Worm (Caenorhabditis elegans) whole organism, L4 larva: ENCODE measurements around the gene K06H6.1.

Experiments used
- D1046.2 ChIP-seq: fragments of 200-800 bp; sonication (Bioruptor generic); IDR thresholded peaks from 2 replicates; pipeline ENCODE4 v1.3.6; 2022; ENCODE audit warnings: missing genetic modification characterization, missing compliant biosample characterization
- F10B5.3 ChIP-seq: sonication (generic microtip); optimal IDR thresholded peaks from 2 replicates; lab custom pipeline; 2016; ENCODE audit warnings: mild to moderate bottlenecking, missing genetic modification characterization, missing compliant biosample characterization
- F26F4.8 ChIP-seq: fragments of 200-800 bp; sonication (Bioruptor generic); conservative IDR thresholded peaks from 2 replicates; pipeline ENCODE4 v1.3.6; 2022; ENCODE audit warnings: missing genetic modification characterization, missing compliant biosample characterization
- F44E2.7 ChIP-seq: fragments of 200-800 bp; sonication (Bioruptor generic); IDR thresholded peaks from 2 replicates; pipeline ENCODE4 v2.1.2; 2022; ENCODE audit warnings: missing genetic modification characterization, missing compliant biosample characterization
- ZK337.2 ChIP-seq: fragments of 200-800 bp; sonication (Bioruptor generic); IDR thresholded peaks from 2 replicates; pipeline ENCODE4 v1.3.6; 2022; ENCODE audit warnings: missing genetic modification reagents, missing genetic modification characterization, missing compliant biosample characterization
- aha-1 ChIP-seq: fragments of 150-350 bp; peaks from one replicate; lab custom pipeline; 2014; ENCODE audit warnings: missing biosample characterization, missing genetic modification characterization
- aly-2 ChIP-seq: sonication (generic microtip); optimal IDR thresholded peaks from 2 replicates; lab custom pipeline; 2018; ENCODE audit warnings: missing biosample characterization, missing genetic modification characterization
- ama-1 ChIP-seq: fragments of 150-350 bp; optimal IDR thresholded peaks from 2 replicates; lab custom pipeline; 2014; ENCODE audit warnings: inconsistent platforms, mixed read lengths
- arid-1 ChIP-seq: fragments of 200-800 bp; sonication (Bioruptor generic); conservative IDR thresholded peaks from 2 replicates; pipeline ENCODE4 v1.3.6; 2022; ENCODE audit warnings: missing genetic modification reagents, missing genetic modification characterization, missing compliant biosample characterization
- ceh-32 ChIP-seq: sonication (generic microtip); optimal IDR thresholded peaks from 2 replicates; lab custom pipeline; 2016; ENCODE audit warnings: mild to moderate bottlenecking, missing genetic modification characterization, missing compliant biosample characterization; ENCODE audit not compliant: poor library complexity
- ces-1 ChIP-seq: fragments of 150-350 bp; sonication (generic microtip); optimal IDR thresholded peaks from 4 replicates; lab custom pipeline; 2014; ENCODE audit warnings: missing biosample characterization, missing genetic modification reagents, missing genetic modification characterization
- cey-2 ChIP-seq: sonication (generic microtip); optimal IDR thresholded peaks from 3 replicates; lab custom pipeline; 2017; ENCODE audit warnings: missing genetic modification characterization, mild to moderate bottlenecking, missing compliant biosample characterization, antibody characterized with exemption, borderline replicate concordance; ENCODE audit not compliant: insufficient read depth
- daf-8 ChIP-seq: fragments of 200-800 bp; sonication (Bioruptor generic); IDR thresholded peaks from 2 replicates; pipeline ENCODE4 v1.3.6; 2022; ENCODE audit warnings: missing genetic modification characterization, missing compliant biosample characterization
- dmd-6 ChIP-seq: fragments of 200-800 bp; sonication (Bioruptor generic); IDR thresholded peaks from 2 replicates; pipeline ENCODE4 v1.3.6; 2022; ENCODE audit warnings: missing genetic modification reagents, missing genetic modification characterization, missing compliant biosample characterization
- dmd-8 ChIP-seq: fragments of 200-800 bp; sonication (Bioruptor generic); IDR thresholded peaks from 2 replicates; pipeline ENCODE4 v1.3.6; 2022; ENCODE audit warnings: missing genetic modification characterization, missing compliant biosample characterization
- duxl-1 ChIP-seq: sonication (generic microtip); optimal IDR thresholded peaks from 2 replicates; lab custom pipeline; 2016; ENCODE audit warnings: mild to moderate bottlenecking, missing genetic modification characterization, moderate library complexity, missing compliant biosample characterization; ENCODE audit not compliant: poor library complexity
- dve-1 ChIP-seq: sonication (generic microtip); optimal IDR thresholded peaks from 2 replicates; lab custom pipeline; 2017; ENCODE audit warnings: antibody characterized with exemption, mild to moderate bottlenecking, missing genetic modification characterization, missing compliant biosample characterization; ENCODE audit not compliant: insufficient read depth
- hif-1 ChIP-seq, 2 experiments: sonication (generic microtip); optimal IDR thresholded peaks; 2 replicates each; lab custom pipeline; 2016 to 2017; ENCODE audit warnings: missing compliant biosample characterization in 2 of 2, missing genetic modification characterization in 2 of 2, missing genetic modification reagents in 2 of 2, missing genotype in 2 of 2, mild to moderate bottlenecking in 1 of 2
- hlh-30 ChIP-seq: sonication (generic microtip); optimal IDR thresholded peaks from 2 replicates; lab custom pipeline; 2017; ENCODE audit warnings: antibody characterized with exemption, mild to moderate bottlenecking, missing genetic modification characterization, missing compliant biosample characterization; ENCODE audit not compliant: insufficient read depth
- hmg-1.1 ChIP-seq: fragments of 200-800 bp; sonication (Bioruptor generic); IDR thresholded peaks from 2 replicates; pipeline ENCODE4 v1.3.6; 2022; ENCODE audit warnings: missing genetic modification reagents, missing genetic modification characterization, missing compliant biosample characterization
- lin-13 ChIP-seq: fragments of 150-350 bp; optimal IDR thresholded peaks from 2 replicates; lab custom pipeline; 2014; ENCODE audit warnings: missing biosample characterization, missing genetic modification reagents, missing genetic modification characterization
- lin-39 ChIP-seq: fragments of 150-350 bp; optimal IDR thresholded peaks from 2 replicates; lab custom pipeline; 2014; ENCODE audit warnings: missing biosample characterization, missing genetic modification reagents, missing genetic modification characterization
- lir-3 ChIP-seq: sonication (generic microtip); optimal IDR thresholded peaks from 2 replicates; lab custom pipeline; 2016; ENCODE audit warnings: mild to moderate bottlenecking, missing genetic modification characterization, missing compliant biosample characterization
- lsy-2 ChIP-seq, 2 experiments: fragments of 150-350 bp in 1 of 2; sonication (generic microtip) in 1 of 2; optimal IDR thresholded peaks; 2 replicates each; lab custom pipeline; 2014 to 2017; ENCODE audit warnings: missing biosample characterization in 2 of 2, missing genetic modification characterization in 2 of 2
- madf-9 ChIP-seq: fragments of 200-800 bp; sonication (Bioruptor generic); conservative IDR thresholded peaks from 2 replicates; pipeline ENCODE4 v1.3.6; 2022; ENCODE audit warnings: missing genetic modification reagents, missing genetic modification characterization, missing compliant biosample characterization
- mdl-1 ChIP-seq, 2 experiments: fragments of 150-350 bp in 1 of 2; sonication (generic microtip) in 1 of 2; optimal IDR thresholded peaks; 2 replicates each; lab custom pipeline; 2014 to 2017; ENCODE audit warnings: missing biosample characterization in 2 of 2, missing genetic modification characterization in 2 of 2
- mes-2 ChIP-seq: sonication (generic microtip); optimal IDR thresholded peaks from 2 replicates; lab custom pipeline; 2016; ENCODE audit warnings: missing genotype, mild to moderate bottlenecking, missing genetic modification characterization, missing compliant biosample characterization; ENCODE audit not compliant: poor library complexity, severe bottlenecking
- mxl-2 ChIP-seq: fragments of 200-800 bp; sonication (Bioruptor generic); conservative IDR thresholded peaks from 2 replicates; pipeline ENCODE4 v1.3.6; 2022; ENCODE audit warnings: missing genetic modification reagents, missing genetic modification characterization, missing compliant biosample characterization
- mxl-3 ChIP-seq: fragments of 200-800 bp; sonication (Bioruptor generic); optimal IDR thresholded peaks from 2 replicates; lab custom pipeline; 2018; ENCODE audit warnings: mild to moderate bottlenecking, missing genetic modification characterization, missing compliant biosample characterization
- nhr-111 ChIP-seq: fragments of 200-800 bp; sonication (Bioruptor generic); optimal IDR thresholded peaks from 2 replicates; lab custom pipeline; 2018; ENCODE audit warnings: mild to moderate bottlenecking, missing genetic modification characterization, missing compliant biosample characterization
- nhr-237 ChIP-seq: sonication (generic microtip); optimal IDR thresholded peaks from 2 replicates; lab custom pipeline; 2017; ENCODE audit warnings: missing biosample characterization, missing genetic modification characterization
- nhr-28 ChIP-seq: fragments of 150-350 bp; optimal IDR thresholded peaks from 2 replicates; lab custom pipeline; 2014; ENCODE audit warnings: missing biosample characterization, missing genetic modification characterization
- nhr-42 ChIP-seq: fragments of 200-800 bp; sonication (Bioruptor generic); IDR thresholded peaks from 2 replicates; pipeline ENCODE4 v1.3.6; 2022; ENCODE audit warnings: missing genetic modification characterization, missing compliant biosample characterization
- nhr-48 ChIP-seq: sonication (generic microtip); optimal IDR thresholded peaks from 2 replicates; lab custom pipeline; 2016; ENCODE audit warnings: mild to moderate bottlenecking, missing genetic modification characterization, missing compliant biosample characterization
- pqm-1 ChIP-seq: sonication (generic microtip); optimal IDR thresholded peaks from 2 replicates; lab custom pipeline; 2017; ENCODE audit warnings: missing biosample characterization, missing genetic modification characterization
- saeg-2 ChIP-seq: fragments of 200-800 bp; sonication (Bioruptor generic); IDR thresholded peaks from 2 replicates; pipeline ENCODE4 v1.3.6; 2022; ENCODE audit warnings: missing genetic modification reagents, missing genetic modification characterization, missing compliant biosample characterization
- sdz-12 ChIP-seq: fragments of 200-800 bp; sonication (Bioruptor generic); optimal IDR thresholded peaks from 2 replicates; lab custom pipeline; 2018; ENCODE audit warnings: mild to moderate bottlenecking, missing genetic modification characterization, missing compliant biosample characterization
- skn-1 ChIP-seq: fragments of 150-350 bp; optimal IDR thresholded peaks from 2 replicates; lab custom pipeline; 2014; ENCODE audit warnings: missing biosample characterization, missing genetic modification characterization
- snpc-1.2 ChIP-seq: fragments of 200-800 bp; sonication (Bioruptor generic); IDR thresholded peaks from 2 replicates; pipeline ENCODE4 v1.3.6; 2022; ENCODE audit warnings: missing genetic modification reagents, missing genetic modification characterization, missing compliant biosample characterization
- spr-3 ChIP-seq: fragments of 200-800 bp; sonication (Bioruptor generic); optimal IDR thresholded peaks from 2 replicates; lab custom pipeline; 2018; ENCODE audit warnings: mild to moderate bottlenecking, missing genetic modification characterization, missing compliant biosample characterization
- unc-62 ChIP-seq, 3 experiments: fragments of 150-350 bp in 1 of 3; sonication (generic microtip); optimal IDR thresholded peaks in 2 of 3; peaks in 1 of 3; 1 replicate in 1 of 3; 2 replicates in 2 of 3; lab custom pipeline; 2014 to 2017; ENCODE audit warnings: missing biosample characterization in 3 of 3, missing genetic modification characterization in 3 of 3, missing genetic modification reagents in 3 of 3, missing genotype in 1 of 3
- zag-1 ChIP-seq: fragments of 150-350 bp; optimal IDR thresholded peaks from 2 replicates; lab custom pipeline; 2014; ENCODE audit warnings: missing biosample characterization, missing genetic modification characterization
- ztf-11 ChIP-seq: fragments of 150-350 bp; optimal IDR thresholded peaks from 2 replicates; lab custom pipeline; 2014; ENCODE audit warnings: missing biosample characterization, missing genetic modification characterization
- ztf-7 ChIP-seq: fragments of 150-350 bp; optimal IDR thresholded peaks from 2 replicates; lab custom pipeline; 2014; ENCODE audit warnings: missing biosample characterization, missing genetic modification characterization

K06H6.1 gene

ce11 chrV:631832-632231 is 43.9 kb downstream of the K06H6.1 start:
- TF ChIP-seq nhr-48 (no peak), dmd-8 (GFP tag; lab: Robert Waterston, UW) (no peak), hlh-30 (tag; lab: Kevin White, UChicago) (peak; percentile 10), ZK337.2 (GFP tag; lab: Robert Waterston, UW) (no peak), dmd-6 (GFP tag; lab: Robert Waterston, UW) (0 out of 2 replicates have a peak, but pooled peaks have one; percentile 18), madf-9 (GFP tag; lab: Robert Waterston, UW) (no peak), arid-1 (GFP tag; lab: Robert Waterston, UW) (no peak), mdl-1 (tag; optimal IDR thresholded peaks at IDR 0.05; lab: Kevin White, UChicago) (no peak), hif-1 (tag; optimal IDR thresholded peaks at IDR 0.05; lab: Kevin White, UChicago) (no peak), mes-2 (tag; lab: Kevin White, UChicago) (peak; percentile 27), dve-1 (tag; lab: Kevin White, UChicago) (peak; percentile 38), cey-2 (tag; lab: Kevin White, UChicago) (no peak), lin-39 (tag; lab: Kevin White, UChicago) (no peak), lin-13 (GFP tag; lab: Kevin White, UChicago) (no peak), nhr-28 (tag; lab: Kevin White, UChicago) (peak; percentile 48), aha-1 (no peak)
- TF ChIP-seq, all 104 proteins: peak for 5

ce11 chrV:634855-635254 is 46.9 kb downstream of the K06H6.1 start, which contains the start of gene F48G7.10:
TSS of gene F48G7.10 (minus strand) at chrV:634955.
- TF ChIP-seq pqm-1 (no peak), nhr-28 (tag; lab: Kevin White, UChicago) (no peak), nhr-111 (GFP tag; lab: Kevin White, UChicago) (no peak), ama-1 (lab: Kevin White, UChicago) (no peak), aha-1 (no peak), daf-8 (GFP tag; lab: Robert Waterston, UW) (no peak), D1046.2 (GFP tag; lab: Robert Waterston, UW) (no peak), ceh-32 (tag; lab: Kevin White, UChicago) (no peak), snpc-1.2 (GFP tag; lab: Robert Waterston, UW) (no peak)
- TF ChIP-seq, all 104 proteins: peak for 0

- TF ChIP-seq F26F4.8, result no peak
- TF ChIP-seq mxl-2, result no peak
- peak; percentile 51 for TF ChIP-seq duxl-1 (tag; lab: Kevin White, UChicago)
- TF ChIP-seq aha-1, result no peak
- TF ChIP-seq ztf-7, result no peak
- no peak for TF ChIP-seq nhr-42 (GFP tag; lab: Robert Waterston, UW)
- TF ChIP-seq D1046.2 (GFP tag; lab: Robert Waterston, UW), result no peak
- TF ChIP-seq nhr-48, result peak; percentile 19
- TF ChIP-seq F10B5.3 (tag; lab: Kevin White, UChicago), result no peak
- TF ChIP-seq ces-1 (GFP tag; lab: Kevin White, UChicago), result no peak
- no peak for TF ChIP-seq lir-3 (tag; lab: Kevin White, UChicago)
- TF ChIP-seq nhr-237 (tag; lab: Kevin White, UChicago), result no peak
- peak; percentile 66 for TF ChIP-seq pqm-1
- TF ChIP-seq hif-1 (tag; optimal IDR thresholded peaks at IDR 0.05; lab: Kevin White, UChicago), result peak in 1 of 2 experiments; percentile 4
- no peak for TF ChIP-seq nhr-111 (GFP tag; lab: Kevin White, UChicago)
- TF ChIP-seq skn-1, result no peak
- TF ChIP-seq F44E2.7 (GFP tag; lab: Robert Waterston, UW), result no peak
- no peak for TF ChIP-seq ztf-11 (tag; lab: Kevin White, UChicago)
- TF ChIP-seq spr-3 (GFP tag; lab: Kevin White, UChicago), result no peak
- TF ChIP-seq hmg-1.1 (GFP tag; lab: Robert Waterston, UW), result 0 out of 2 replicates have a peak, but pooled peaks have one; percentile 16
- TF ChIP-seq mxl-3 (GFP tag; lab: Kevin White, UChicago), result peak; percentile 78
- no peak for TF ChIP-seq unc-62 (GFP tag; optimal IDR thresholded peaks at IDR 0.05 in 1 of 2; lab: Kevin White, UChicago)
- TF ChIP-seq unc-62 (tag; optimal IDR thresholded peaks at IDR 0.05; lab: Kevin White, UChicago), result no peak
- peak; percentile 61; the same call in 1 of the 2 replicates for TF ChIP-seq dmd-6 (GFP tag; lab: Robert Waterston, UW)
- peak; percentile 33 for TF ChIP-seq mes-2 (tag; lab: Kevin White, UChicago)
- no peak for TF ChIP-seq ama-1 (lab: Kevin White, UChicago)
- TF ChIP-seq sdz-12 (GFP tag; lab: Kevin White, UChicago), result no peak
- TF ChIP-seq zag-1 (tag; lab: Kevin White, UChicago), result no peak
- TF ChIP-seq dve-1 (tag; lab: Kevin White, UChicago), result peak; percentile 66
- no peak for TF ChIP-seq aly-2
- peak in 1 of 2 experiments; percentile 2 for TF ChIP-seq lsy-2 (tag; optimal IDR thresholded peaks at IDR 0.05; lab: Kevin White, UChicago)
- no peak for TF ChIP-seq saeg-2 (GFP tag; lab: Robert Waterston, UW)
Observed at ce11 chrV:635630-636029, 47.7 kb downstream of the K06H6.1 start.
